Fruit fly (Drosophila melanogaster) whole organism, embryonic: Measurements from ENCODE around the gene goe.

ENCODE experiments used
- Abd-B ChIP-seq: fragments of 200-800 bp; sonication (Bioruptor generic); optimal IDR thresholded peaks from 2 replicates; lab custom pipeline; 2018; ENCODE audit warnings: missing biosample characterization, mild to moderate bottlenecking, missing genetic modification characterization, moderate library complexity
- Bteb2 ChIP-seq: fragments of 200-800 bp; sonication (Bioruptor generic); optimal IDR thresholded peaks from 2 replicates; lab custom pipeline; 2016; ENCODE audit warnings: missing biosample characterization, missing genetic modification characterization
- CG10267 ChIP-seq: fragments of 200-800 bp; sonication (Bioruptor generic); optimal IDR thresholded peaks from 2 replicates; lab custom pipeline; 2018; ENCODE audit warnings: missing biosample characterization, mild to moderate bottlenecking, missing genetic modification characterization, moderate library complexity
- CG10321 ChIP-seq: fragments of 200-800 bp; sonication (Bioruptor generic); IDR thresholded peaks from 2 replicates; pipeline ENCODE4 v1.3.6; 2022; ENCODE audit warnings: missing biosample characterization, missing genetic modification characterization
- CG10654 ChIP-seq: fragments of 200-800 bp; sonication (Bioruptor generic); optimal IDR thresholded peaks from 2 replicates; lab custom pipeline; 2016; ENCODE audit warnings: missing biosample characterization, missing genetic modification characterization
- CG11504 ChIP-seq: fragments of 200-800 bp; sonication (Bioruptor generic); optimal IDR thresholded peaks from 3 replicates; lab custom pipeline; 2019; ENCODE audit warnings: missing biosample characterization, mild to moderate bottlenecking, missing genetic modification characterization, moderate library complexity
- CG11696 ChIP-seq: fragments of 200-800 bp; sonication (Bioruptor generic); IDR thresholded peaks from 2 replicates; pipeline ENCODE4 v1.3.6; 2022; ENCODE audit warnings: missing biosample characterization, missing genetic modification characterization
- CG12236 ChIP-seq: fragments of 200-800 bp; sonication (Bioruptor generic); optimal IDR thresholded peaks from 2 replicates; lab custom pipeline; 2016; ENCODE audit warnings: missing biosample characterization, missing genetic modification characterization
- CG12299 ChIP-seq: fragments of 200-800 bp; sonication (Bioruptor generic); optimal IDR thresholded peaks from 2 replicates; lab custom pipeline; 2018; ENCODE audit warnings: missing biosample characterization, mild to moderate bottlenecking, missing genetic modification characterization
- CG12391 ChIP-seq: fragments of 200-800 bp; sonication (Bioruptor generic); optimal IDR thresholded peaks from 3 replicates; lab custom pipeline; 2018; ENCODE audit warnings: missing biosample characterization, mild to moderate bottlenecking, missing genetic modification characterization, moderate library complexity
- CG12659 ChIP-seq: fragments of 200-800 bp; sonication (Bioruptor generic); optimal IDR thresholded peaks from 3 replicates; lab custom pipeline; 2017; ENCODE audit warnings: mild to moderate bottlenecking, missing biosample characterization, missing genetic modification reagents, missing genetic modification characterization
- CG13424 ChIP-seq: fragments of 200-800 bp; sonication (Bioruptor generic); optimal IDR thresholded peaks from 2 replicates; lab custom pipeline; 2019; ENCODE audit warnings: missing biosample characterization, mild to moderate bottlenecking, missing genetic modification characterization, moderate library complexity
- CG13775 ChIP-seq: fragments of 200-800 bp; sonication (Bioruptor generic); optimal IDR thresholded peaks from 3 replicates; lab custom pipeline; 2017; ENCODE audit warnings: missing biosample characterization, mild to moderate bottlenecking, missing genetic modification characterization
- CG15073 ChIP-seq: fragments of 200-800 bp; sonication (Bioruptor generic); optimal IDR thresholded peaks from 2 replicates; lab custom pipeline; 2016; ENCODE audit warnings: missing biosample characterization, missing genetic modification characterization
- CG17359 ChIP-seq: fragments of 200-800 bp; sonication (Bioruptor generic); optimal IDR thresholded peaks from 3 replicates; lab custom pipeline; 2018; ENCODE audit warnings: missing biosample characterization, mild to moderate bottlenecking, missing genetic modification characterization, moderate library complexity
- CG17361 ChIP-seq: fragments of 200-800 bp; sonication (Bioruptor generic); IDR thresholded peaks from 3 replicates; pipeline ENCODE4 v1.3.6; 2022; ENCODE audit warnings: missing biosample characterization, missing genetic modification characterization
- CG17385 ChIP-seq: fragments of 200-800 bp; sonication (Bioruptor generic); optimal IDR thresholded peaks from 3 replicates; lab custom pipeline; 2018; ENCODE audit warnings: missing biosample characterization, mild to moderate bottlenecking, missing genetic modification characterization
- CG1792 ChIP-seq: fragments of 200-800 bp; sonication (Bioruptor generic); optimal IDR thresholded peaks from 2 replicates; lab custom pipeline; 2016; ENCODE audit warnings: missing biosample characterization, missing genetic modification characterization
- CG18262 ChIP-seq: fragments of 200-800 bp; optimal IDR thresholded peaks from 3 replicates; lab custom pipeline; 2019; ENCODE audit warnings: missing biosample characterization, mild to moderate bottlenecking, missing genetic modification characterization, moderate library complexity
- CG31441 ChIP-seq: fragments of 200-800 bp; sonication (Bioruptor generic); IDR thresholded peaks from 2 replicates; pipeline ENCODE4 v1.3.6; 2022; ENCODE audit warnings: missing biosample characterization, missing genetic modification characterization
- CG3281 ChIP-seq: fragments of 200-800 bp; sonication (Bioruptor generic); optimal IDR thresholded peaks from 3 replicates; lab custom pipeline; 2017; ENCODE audit warnings: missing biosample characterization, mild to moderate bottlenecking, missing genetic modification characterization
- CG33213 ChIP-seq: fragments of 200-800 bp; sonication (Bioruptor generic); optimal IDR thresholded peaks from 3 replicates; lab custom pipeline; 2016; ENCODE audit warnings: missing biosample characterization, missing genetic modification characterization
- CG33557 ChIP-seq: fragments of 200-800 bp; sonication (Bioruptor generic); optimal IDR thresholded peaks from 2 replicates; lab custom pipeline; 2019; ENCODE audit warnings: missing biosample characterization, mild to moderate bottlenecking, missing genetic modification characterization, moderate library complexity
- CG4730 ChIP-seq: fragments of 200-800 bp; sonication (Bioruptor generic); IDR thresholded peaks from 2 replicates; pipeline ENCODE4 v1.3.6; 2022; ENCODE audit warnings: missing biosample characterization, missing genetic modification characterization
- CG7745 ChIP-seq: fragments of 200-800 bp; sonication (Bioruptor generic); optimal IDR thresholded peaks from 2 replicates; lab custom pipeline; 2018; ENCODE audit warnings: missing biosample characterization, mild to moderate bottlenecking, missing genetic modification characterization, moderate library complexity
- CoRest ChIP-seq: fragments of 200-800 bp; sonication (Bioruptor generic); optimal IDR thresholded peaks from 3 replicates; lab custom pipeline; 2018; ENCODE audit warnings: missing biosample characterization, mild to moderate bottlenecking, missing genetic modification characterization, moderate library complexity
- Dref ChIP-seq: fragments of 200-800 bp; sonication (Bioruptor generic); IDR thresholded peaks from 2 replicates; pipeline ENCODE4 v1.3.6; 2022; ENCODE audit warnings: missing biosample characterization, missing genetic modification characterization
- ERR ChIP-seq: fragments of 200-800 bp; sonication (Bioruptor generic); optimal IDR thresholded peaks from 2 replicates; lab custom pipeline; 2016; ENCODE audit warnings: missing biosample characterization, missing genetic modification characterization
- Fer1 ChIP-seq: fragments of 200-800 bp; sonication (Bioruptor generic); optimal IDR thresholded peaks from 2 replicates; lab custom pipeline; 2017; ENCODE audit warnings: missing biosample characterization, mild to moderate bottlenecking, missing genetic modification characterization
- Meics ChIP-seq: fragments of 200-800 bp; sonication (Bioruptor generic); optimal IDR thresholded peaks from 2 replicates; lab custom pipeline; 2017; ENCODE audit warnings: missing biosample characterization, mild to moderate bottlenecking, missing genetic modification characterization
- Opbp ChIP-seq: fragments of 200-800 bp; sonication (Bioruptor generic); IDR thresholded peaks from 3 replicates; pipeline ENCODE4 v1.3.6; 2022; ENCODE audit warnings: missing biosample characterization, missing genetic modification characterization; ENCODE audit not compliant: partially characterized antibody
- PHDP ChIP-seq: fragments of 200-800 bp; sonication (Bioruptor generic); optimal IDR thresholded peaks from 3 replicates; lab custom pipeline; 2018; ENCODE audit warnings: missing biosample characterization, mild to moderate bottlenecking, missing genetic modification characterization, moderate library complexity
- Sox100B ChIP-seq: fragments of 200-800 bp; sonication (Bioruptor generic); optimal IDR thresholded peaks from 3 replicates; lab custom pipeline; 2018; ENCODE audit warnings: missing biosample characterization, mild to moderate bottlenecking, missing genetic modification characterization
- ap ChIP-seq: fragments of 200-800 bp; sonication (Bioruptor generic); IDR thresholded peaks from 2 replicates; pipeline ENCODE4 v1.3.6; 2022; ENCODE audit warnings: missing biosample characterization, missing genetic modification characterization
- bcd ChIP-seq: fragments of 200-800 bp; sonication (Bioruptor generic); optimal IDR thresholded peaks from 2 replicates; lab custom pipeline; 2017; ENCODE audit warnings: missing biosample characterization, mild to moderate bottlenecking, missing genetic modification characterization
- chinmo ChIP-seq: fragments of 200-800 bp; sonication (Bioruptor generic); IDR thresholded peaks from 4 replicates; pipeline ENCODE4 v1.3.6; 2022; ENCODE audit warnings: missing biosample characterization, missing genetic modification characterization; ENCODE audit not compliant: partially characterized antibody
- esg ChIP-seq: fragments of 200-800 bp; sonication (Bioruptor generic); conservative IDR thresholded peaks from 2 replicates; pipeline ENCODE4 v1.3.6; 2022; ENCODE audit warnings: missing biosample characterization, missing genetic modification characterization
- ewg ChIP-seq: fragments of 200-800 bp; sonication (Bioruptor generic); optimal IDR thresholded peaks from 3 replicates; lab custom pipeline; 2017; ENCODE audit warnings: mild to moderate bottlenecking, missing biosample characterization, missing genetic modification reagents, missing genetic modification characterization
- insv ChIP-seq, 2 experiments: fragments of 200-800 bp; sonication (Bioruptor generic); optimal IDR thresholded peaks; 3 replicates each; lab custom pipeline; 2016 to 2018; ENCODE audit warnings: missing biosample characterization in 2 of 2, missing genetic modification characterization in 2 of 2
- jigr1 ChIP-seq: fragments of 200-800 bp; sonication (Bioruptor generic); IDR thresholded peaks from 3 replicates; pipeline ENCODE4 v1.3.6; 2022; ENCODE audit warnings: missing biosample characterization, missing genetic modification characterization
- mam ChIP-seq: fragments of 200-800 bp; sonication (Bioruptor generic); optimal IDR thresholded peaks from 3 replicates; lab custom pipeline; 2016; ENCODE audit warnings: missing biosample characterization, missing genetic modification characterization
- pfk ChIP-seq: fragments of 200-800 bp; sonication (Bioruptor generic); optimal IDR thresholded peaks from 2 replicates; lab custom pipeline; 2018; ENCODE audit warnings: missing biosample characterization, mild to moderate bottlenecking, missing genetic modification characterization, moderate library complexity
- phol ChIP-seq: fragments of 200-800 bp; sonication (Bioruptor generic); optimal IDR thresholded peaks from 3 replicates; lab custom pipeline; 2018; ENCODE audit warnings: missing biosample characterization, mild to moderate bottlenecking, missing genetic modification characterization, moderate library complexity
- prd ChIP-seq, 3 experiments: fragments of >200 bp in 2 of 3; fragments of 200-800 bp in 1 of 3; sonication (Bioruptor generic) in 1 of 3; optimal IDR thresholded peaks in 2 of 3; IDR thresholded peaks in 1 of 3; 2 replicates in 2 of 3; 3 replicates in 1 of 3; pipeline versions ENCODE4 v1.3.6 to Lab custom; 2017 to 2022; ENCODE audit warnings: missing biosample characterization in 1 of 3, missing genetic modification characterization in 1 of 3
- sens ChIP-seq: fragments of 200-800 bp; sonication (Bioruptor generic); peaks from one replicate; lab custom pipeline; 2016; ENCODE audit warnings: missing biosample characterization, missing genetic modification characterization
- sisA ChIP-seq: fragments of 200-800 bp; sonication (Bioruptor generic); IDR thresholded peaks from 2 replicates; pipeline ENCODE4 v1.3.6; 2022; ENCODE audit warnings: missing biosample characterization, missing genetic modification characterization
- tx ChIP-seq: fragments of 200-800 bp; sonication (Bioruptor generic); optimal IDR thresholded peaks from 2 replicates; lab custom pipeline; 2016; ENCODE audit warnings: missing biosample characterization, missing genetic modification characterization
- zfh2 ChIP-seq: fragments of 200-800 bp; sonication (Bioruptor generic); optimal IDR thresholded peaks from 2 replicates; lab custom pipeline; 2016; ENCODE audit warnings: missing biosample characterization, missing genetic modification characterization

Gene goe

DNA sequence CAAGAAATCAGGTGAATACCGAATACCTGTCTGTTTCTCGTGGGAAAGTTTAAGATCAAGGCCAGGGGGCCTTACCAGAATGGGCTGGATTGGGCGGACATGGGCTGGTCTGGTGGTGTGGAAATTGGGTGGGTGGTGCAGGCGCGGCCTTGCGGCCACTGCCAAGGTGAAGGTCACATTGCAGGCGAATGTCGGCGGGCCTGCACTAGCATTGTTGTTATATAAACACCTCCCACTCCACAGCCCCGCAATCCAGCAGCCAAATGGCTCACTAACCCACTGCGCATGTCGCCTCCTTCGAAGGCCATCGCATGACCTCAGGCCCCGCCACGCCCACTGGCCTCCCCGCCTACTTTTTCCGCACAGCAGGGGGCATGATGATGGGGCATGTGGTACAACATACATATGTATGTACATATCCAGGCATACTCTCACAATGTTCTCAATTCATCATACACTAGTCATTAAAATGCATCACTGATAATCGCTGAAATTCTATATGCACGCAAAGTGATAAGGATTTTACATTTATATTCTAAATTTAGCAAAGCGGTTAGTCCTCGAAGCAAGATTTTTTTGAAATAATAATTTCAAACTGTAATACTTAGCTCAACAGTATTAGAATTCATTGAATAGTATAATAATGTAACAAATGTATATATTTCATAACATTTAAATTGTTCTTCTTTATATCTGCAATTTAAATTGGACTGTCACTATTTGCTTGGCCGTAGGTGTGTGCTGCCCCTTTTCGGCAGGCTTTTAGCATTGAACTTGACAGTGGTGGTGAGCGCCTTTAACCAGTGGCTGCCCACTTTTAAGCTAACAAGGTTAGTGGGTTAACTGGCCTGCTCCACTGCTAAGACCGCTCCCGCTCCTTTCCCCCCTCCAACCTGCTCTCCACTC lies 54.8 kb downstream of the goe start (continued):
- TF ChIP-seq CG17359 (tag; lab: Kevin White, UChicago): peak; percentile 10
- TF ChIP-seq Sox100B (GFP tag; lab: Kevin White, UChicago): peak; percentile 12
- peak; percentile 21 for TF ChIP-seq Fer1 (GFP tag; lab: Kevin White, UChicago)
- TF ChIP-seq sisA: no peak
- TF ChIP-seq CG10321 (GFP tag; lab: Robert Waterston, UW): no peak
- no peak for TF ChIP-seq Bteb2 (GFP tag; lab: Kevin White, UChicago)
- TF ChIP-seq CG1792 (GFP tag; lab: Kevin White, UChicago): no peak
- TF ChIP-seq CG18262 (tag; lab: Kevin White, UChicago): peak; percentile 37
- TF ChIP-seq CG3281 (GFP tag; lab: Kevin White, UChicago): peak; percentile 24
- no peak for TF ChIP-seq CG33213 (GFP tag; lab: Kevin White, UChicago)
- TF ChIP-seq CG13775 (GFP tag; lab: Kevin White, UChicago): no peak
- TF ChIP-seq CG4730: peak; percentile 23; the same call in 1 of the 2 replicates
- TF ChIP-seq Meics (GFP tag; lab: Kevin White, UChicago): peak; percentile 40
- TF ChIP-seq prd (optimal IDR thresholded peaks at IDR 0.05; lab: Kevin White, UChicago): no peak
- TF ChIP-seq prd (GFP tag; IDR thresholded peaks at IDR 0.05; lab: Robert Waterston, UW): no peak
- no peak for TF ChIP-seq Dref (GFP tag; lab: Robert Waterston, UW)
- TF ChIP-seq esg (GFP tag; lab: Robert Waterston, UW): no peak
- peak; percentile 13 for TF ChIP-seq CG17385 (GFP tag; lab: Kevin White, UChicago)
- 0 out of 4 replicates have a peak, but pooled peaks have one; percentile 51 for TF ChIP-seq chinmo (GFP tag; lab: Robert Waterston, UW)
- TF ChIP-seq ERR: no peak
- TF ChIP-seq sens (GFP tag; lab: Kevin White, UChicago): peak; percentile 48
- TF ChIP-seq CG13424 (tag; lab: Kevin White, UChicago): peak; percentile 1
- TF ChIP-seq PHDP (tag; lab: Kevin White, UChicago): peak; percentile 15
- peak; percentile 2 for TF ChIP-seq phol (tag; lab: Kevin White, UChicago)
- 0 out of 2 replicates have a peak, but pooled peaks have one; percentile 20 for TF ChIP-seq CG11696
- no peak for TF ChIP-seq tx
- TF ChIP-seq CG31441 (GFP tag; lab: Robert Waterston, UW): 0 out of 2 replicates have a peak, but pooled peaks have one; percentile 12
- peak; percentile 11 for TF ChIP-seq bcd (GFP tag; lab: Kevin White, UChicago)
- no peak for TF ChIP-seq CG10267 (tag; lab: Kevin White, UChicago)
- no peak for TF ChIP-seq jigr1
- no peak for TF ChIP-seq zfh2 (GFP tag; lab: Kevin White, UChicago)
- no peak for TF ChIP-seq CG33557
- peak; percentile 48 for TF ChIP-seq CG17361

DNA sequence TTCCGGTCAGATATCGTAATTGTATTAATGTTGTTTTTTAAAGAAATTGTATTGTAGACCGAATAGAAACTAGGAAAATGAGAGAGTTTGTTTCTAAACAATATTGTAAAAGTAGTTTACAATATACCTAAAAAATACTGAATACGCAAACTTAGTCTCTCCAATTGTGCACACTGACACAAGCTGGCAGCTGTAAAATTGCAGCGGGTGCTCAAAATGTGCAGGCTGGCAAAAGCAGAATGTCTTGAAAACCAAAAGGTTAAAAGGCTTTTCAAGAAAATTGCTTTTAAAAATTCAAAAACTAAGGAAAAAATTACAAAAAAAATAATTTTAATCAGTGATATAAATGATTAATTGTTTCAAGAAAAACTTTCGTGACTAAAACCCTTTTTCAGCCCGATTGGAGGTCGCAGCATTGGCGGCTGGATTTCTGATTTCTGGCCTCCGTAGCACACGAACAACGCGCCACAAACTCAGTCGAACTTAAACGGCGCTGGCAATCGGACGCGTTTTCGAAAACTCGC lies 56.0 kb downstream of the goe start, which contains the start of gene CG4678:
CG4678 (plus strand) TSS at position 474 of the 524 bp plus-strand sequence.
- no peak for TF ChIP-seq CG15073 (GFP tag; lab: Kevin White, UChicago)
- TF ChIP-seq CG12659: peak; percentile 36
- TF ChIP-seq CoRest (tag; lab: Kevin White, UChicago): peak; percentile 42
- TF ChIP-seq ap (GFP tag; lab: Robert Waterston, UW): no peak
- TF ChIP-seq pfk (GFP tag; lab: Kevin White, UChicago): no peak
- no peak for TF ChIP-seq CG12236 (GFP tag; lab: Kevin White, UChicago)
- TF ChIP-seq CG12299 (tag; lab: Kevin White, UChicago): no peak
- TF ChIP-seq Abd-B: peak; percentile 44
- TF ChIP-seq mam: peak; percentile 1
- TF ChIP-seq ewg: peak; percentile 0
- TF ChIP-seq Opbp (GFP tag; lab: Robert Waterston, UW): peak; percentile 52; the same call in 2 of the 3 replicates
- no peak for TF ChIP-seq CG7745
- TF ChIP-seq insv (GFP tag; optimal IDR thresholded peaks at IDR 0.05; lab: Kevin White, UChicago): no peak
- no peak for TF ChIP-seq CG10654
- peak; percentile 51 for TF ChIP-seq CG11504 (tag; lab: Kevin White, UChicago)
- TF ChIP-seq CG12391: no peak
